Worm (Caenorhabditis elegans) whole organism, midembryonic: ENCODE data around the gene T19D7.7.

ENCODE experiments used
- T22C8.4 ChIP-seq: fragments of 200-800 bp; sonication (Bioruptor generic); IDR thresholded peaks from 2 replicates; pipeline ENCODE4 v1.3.6; 2022; ENCODE audit warnings: missing genetic modification characterization, missing compliant biosample characterization
- cog-1 ChIP-seq: sonication (generic microtip); optimal IDR thresholded peaks from 2 replicates; lab custom pipeline; 2016; ENCODE audit warnings: missing genetic modification characterization, missing compliant biosample characterization
- flt-1 ChIP-seq: fragments of 200-800 bp; sonication (Bioruptor generic); IDR thresholded peaks from 2 replicates; pipeline ENCODE4 v1.3.6; 2022; ENCODE audit warnings: missing genetic modification characterization, missing compliant biosample characterization
- klf-2 ChIP-seq: fragments of 200-800 bp; sonication (Bioruptor generic); conservative IDR thresholded peaks from 2 replicates; pipeline ENCODE4 v1.3.6; 2022; ENCODE audit warnings: missing genetic modification reagents, missing genetic modification characterization, missing compliant biosample characterization
- med-1 ChIP-seq: sonication (generic microtip); optimal IDR thresholded peaks from 2 replicates; lab custom pipeline; 2017; ENCODE audit warnings: missing genetic modification characterization, mild to moderate bottlenecking, missing compliant biosample characterization, antibody characterized with exemption, missing genetic modification reagents; ENCODE audit not compliant: insufficient read depth
- ref-1 ChIP-seq: fragments of 200-800 bp; sonication (Bioruptor generic); conservative IDR thresholded peaks from 2 replicates; pipeline ENCODE4 v1.3.6; 2022; ENCODE audit warnings: missing genetic modification reagents, missing genetic modification characterization, missing compliant biosample characterization
- tab-1 ChIP-seq: fragments of 200-800 bp; sonication (Bioruptor generic); IDR thresholded peaks from 2 replicates; pipeline ENCODE4 v1.3.6; 2022; ENCODE audit warnings: missing genetic modification characterization, missing compliant biosample characterization
- ztf-23 ChIP-seq: fragments of 200-800 bp; sonication (Bioruptor generic); IDR thresholded peaks from 2 replicates; pipeline ENCODE4 v1.3.6; 2022; ENCODE audit warnings: missing genetic modification reagents, missing genetic modification characterization, missing compliant biosample characterization
- ztf-29 ChIP-seq: fragments of 200-800 bp; sonication (Bioruptor generic); IDR thresholded peaks from 2 replicates; pipeline ENCODE4 v1.3.6; 2022; ENCODE audit warnings: missing genetic modification reagents, missing genetic modification characterization, missing compliant biosample characterization

T19D7.7 gene

DNA sequence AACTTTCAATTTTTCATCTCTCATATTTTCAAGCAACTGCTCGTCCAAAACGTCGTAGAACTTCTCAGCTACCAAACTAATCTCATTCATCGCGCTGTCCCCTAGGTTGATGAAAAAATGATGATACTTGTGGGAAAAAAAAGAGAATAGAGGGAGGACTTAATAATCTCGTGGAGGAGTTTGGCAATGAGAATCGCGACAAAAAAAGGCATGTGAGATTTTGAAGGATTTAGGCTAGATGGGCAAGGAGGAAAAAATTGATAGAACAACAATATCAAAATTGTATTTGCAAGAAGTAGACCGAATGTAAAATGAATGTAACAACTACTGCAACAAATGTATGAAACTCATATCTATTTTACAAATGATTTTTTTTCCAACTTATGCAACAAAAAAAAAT is 1.9 kb upstream of the T19D7.7 start, which contains the start of gene Y9C12A.1:
Gene Y9C12A.1, minus strand, starts transcription at position 101 of the 400 bp plus-strand sequence.
- TF ChIP-seq med-1 (GFP tag; lab: Kevin White, UChicago): no peak

DNA sequence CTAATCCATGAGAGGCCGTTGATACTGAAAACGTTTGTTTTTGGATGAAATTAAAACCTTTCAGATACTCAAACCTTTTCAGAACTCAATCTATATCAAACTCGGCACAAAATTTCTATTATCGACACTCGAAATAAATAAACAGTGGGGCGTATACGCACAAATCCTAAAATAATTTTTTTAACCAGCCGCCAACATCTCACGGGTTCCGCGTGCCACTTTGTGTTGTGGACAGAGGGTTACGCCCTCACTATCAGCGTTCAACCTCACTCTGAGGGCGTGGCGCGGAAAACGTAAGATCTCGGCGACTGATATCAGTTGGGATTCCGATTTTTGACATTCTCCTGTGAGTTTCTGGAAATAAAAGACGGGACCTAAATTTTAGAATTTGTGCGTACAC is 593 bp upstream of the T19D7.7 start:
- TF ChIP-seq ref-1 (GFP tag; lab: Robert Waterston, UW) (no peak), flt-1 (no peak), T22C8.4 (no peak), klf-2 (GFP tag; lab: Robert Waterston, UW) (no peak), ztf-23 (GFP tag; lab: Robert Waterston, UW) (no peak), cog-1 (tag; lab: Kevin White, UChicago) (no peak), ztf-29 (no peak), tab-1 (no peak), med-1 (GFP tag; lab: Kevin White, UChicago) (no peak)

DNA sequence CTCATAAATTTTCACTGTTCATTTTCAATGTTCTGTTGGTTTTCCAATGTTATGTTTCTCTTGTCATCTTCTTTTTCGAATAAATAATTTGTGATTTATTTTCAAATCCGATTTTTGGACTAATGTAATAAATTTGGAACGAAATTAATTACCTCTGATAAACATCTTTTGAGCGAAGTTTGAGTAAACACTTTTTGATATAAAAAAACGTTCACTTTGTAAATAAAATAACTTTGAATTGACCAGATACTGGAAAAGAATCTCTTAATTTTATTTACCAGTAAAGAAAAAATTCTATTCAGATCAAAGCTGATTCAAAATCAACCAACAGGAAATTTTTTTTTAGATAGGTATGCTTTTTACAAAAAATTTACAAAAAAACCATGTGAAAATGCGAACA is 9.0 kb downstream of the T19D7.7 start, which contains the start of gene lgc-32:
Gene lgc-32, plus strand, starts transcription at position 301 of the 400 bp plus-strand sequence.
- TF ChIP-seq ztf-23 (GFP tag; lab: Robert Waterston, UW) (no peak), klf-2 (GFP tag; lab: Robert Waterston, UW) (no peak), tab-1 (no peak), flt-1 (no peak), ztf-29 (no peak), ref-1 (GFP tag; lab: Robert Waterston, UW) (no peak), cog-1 (tag; lab: Kevin White, UChicago) (no peak), med-1 (GFP tag; lab: Kevin White, UChicago) (no peak), T22C8.4 (no peak)

DNA sequence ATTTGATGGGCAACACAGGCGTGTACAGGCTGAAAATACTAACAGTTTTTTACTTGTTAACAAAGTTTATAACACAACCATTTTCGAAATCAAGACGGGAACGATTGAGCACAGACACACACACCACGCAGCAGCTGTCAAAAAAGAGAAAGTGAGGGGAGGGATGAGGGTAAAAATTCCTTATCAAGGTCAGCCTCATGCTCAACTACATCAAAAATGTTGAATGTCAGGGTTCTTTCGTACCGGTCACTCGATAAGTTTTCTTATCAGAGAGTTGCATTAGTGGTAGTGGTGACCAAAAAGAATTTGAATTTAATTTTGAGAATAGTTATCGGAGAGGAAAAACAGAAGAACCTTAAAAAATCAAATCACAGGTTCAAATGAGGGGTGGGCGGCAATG is 10.2 kb downstream of the T19D7.7 start, which contains the start of gene T19D7.6:
Gene T19D7.6, minus strand, starts transcription at position 198 of the 400 bp plus-strand sequence.
- TF ChIP-seq ref-1 (GFP tag; lab: Robert Waterston, UW) (no peak), T22C8.4 (no peak), klf-2 (GFP tag; lab: Robert Waterston, UW) (no peak), ztf-29 (no peak), flt-1 (no peak), med-1 (GFP tag; lab: Kevin White, UChicago) (no peak), tab-1 (no peak), cog-1 (tag; lab: Kevin White, UChicago) (no peak), ztf-23 (GFP tag; lab: Robert Waterston, UW) (no peak)

DNA sequence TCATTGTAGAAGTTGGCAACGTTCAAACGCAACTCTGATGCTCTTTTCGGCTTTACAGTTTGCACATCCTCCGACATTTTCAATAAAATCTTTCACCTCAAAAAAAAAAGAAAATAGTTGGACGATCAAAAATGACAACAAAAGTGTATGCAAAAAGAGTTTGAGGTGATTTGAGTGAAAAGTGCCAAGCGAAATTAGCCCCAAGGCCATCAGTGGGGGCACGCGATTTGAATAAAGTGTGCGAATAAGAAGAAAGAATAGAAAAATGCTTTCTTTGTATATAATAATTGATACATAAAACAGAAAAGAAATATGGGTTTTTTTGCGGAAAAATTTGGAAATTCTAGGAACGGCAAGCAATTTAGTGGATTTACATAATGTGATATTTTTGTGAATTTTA is 14.7 kb downstream of the T19D7.7 start, which contains the start of gene T19D7.5:
Gene T19D7.5, minus strand, starts transcription at position 101 of the 400 bp plus-strand sequence.
- no peak for TF ChIP-seq ztf-29
- TF ChIP-seq klf-2 (GFP tag; lab: Robert Waterston, UW): no peak
- TF ChIP-seq ztf-23 (GFP tag; lab: Robert Waterston, UW): no peak
- TF ChIP-seq med-1 (GFP tag; lab: Kevin White, UChicago): no peak
- no peak for TF ChIP-seq flt-1
- TF ChIP-seq tab-1: no peak
- TF ChIP-seq ref-1 (GFP tag; lab: Robert Waterston, UW): no peak

DNA sequence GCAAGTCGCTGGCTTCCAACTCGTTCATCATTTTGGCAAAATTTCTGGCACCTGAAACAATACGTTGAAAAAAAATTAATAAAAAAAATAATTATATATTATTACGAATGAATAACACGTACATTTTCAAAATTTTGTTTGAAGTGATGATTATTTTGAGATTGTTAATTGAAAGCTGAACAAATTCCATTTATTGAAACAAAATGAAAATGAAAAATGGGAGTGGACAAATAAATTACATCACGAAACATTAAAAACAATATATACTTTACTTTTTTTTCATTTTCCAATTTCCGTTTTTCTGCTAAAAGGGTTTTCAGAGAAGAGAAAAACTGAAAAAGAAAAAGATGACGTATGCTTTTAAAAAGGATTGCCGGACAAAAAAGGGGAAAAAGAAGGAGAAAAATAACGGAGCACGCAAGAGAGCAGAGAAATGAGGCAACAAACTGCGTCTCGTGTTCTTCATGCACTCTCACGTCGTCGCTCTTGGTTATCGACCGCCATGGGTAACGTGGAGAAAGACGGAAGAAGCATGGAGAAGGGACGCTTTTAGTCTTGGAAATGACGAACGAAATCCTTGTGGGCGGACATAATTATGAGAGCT is 19.0 kb downstream of the T19D7.7 start, which contains the start of gene rund-1:
Gene rund-1, minus strand, starts transcription at position 51 of the 604 bp plus-strand sequence.
- TF ChIP-seq ref-1 (GFP tag; lab: Robert Waterston, UW) (no peak), flt-1 (no peak), cog-1 (tag; lab: Kevin White, UChicago) (no peak), klf-2 (GFP tag; lab: Robert Waterston, UW) (no peak), med-1 (GFP tag; lab: Kevin White, UChicago) (no peak), ztf-23 (GFP tag; lab: Robert Waterston, UW) (no peak), tab-1 (no peak), ztf-29 (no peak), T22C8.4 (no peak)

DNA sequence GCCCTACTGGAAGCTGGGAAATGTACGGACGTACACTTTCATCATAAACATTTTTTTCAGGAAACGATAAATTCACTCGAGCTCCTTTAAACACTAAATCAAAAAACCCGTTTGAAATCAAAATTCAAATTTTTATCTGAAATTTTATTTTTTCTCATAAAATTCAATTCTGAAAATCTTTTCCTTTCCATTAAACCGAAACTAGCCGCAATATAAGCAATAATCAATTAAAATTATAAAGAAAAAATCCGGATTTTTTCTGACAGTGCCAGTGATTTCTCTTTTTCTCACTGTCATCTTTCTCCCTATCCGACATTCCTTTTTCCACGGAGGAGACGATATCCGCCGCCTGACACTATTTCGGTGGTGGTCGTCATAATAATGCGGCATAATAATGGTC is 24.9 kb downstream of the T19D7.7 start, which contains the start of gene lpr-7:
Gene lpr-7, plus strand, starts transcription at position 301 of the 400 bp plus-strand sequence.
- TF ChIP-seq T22C8.4: no peak

DNA sequence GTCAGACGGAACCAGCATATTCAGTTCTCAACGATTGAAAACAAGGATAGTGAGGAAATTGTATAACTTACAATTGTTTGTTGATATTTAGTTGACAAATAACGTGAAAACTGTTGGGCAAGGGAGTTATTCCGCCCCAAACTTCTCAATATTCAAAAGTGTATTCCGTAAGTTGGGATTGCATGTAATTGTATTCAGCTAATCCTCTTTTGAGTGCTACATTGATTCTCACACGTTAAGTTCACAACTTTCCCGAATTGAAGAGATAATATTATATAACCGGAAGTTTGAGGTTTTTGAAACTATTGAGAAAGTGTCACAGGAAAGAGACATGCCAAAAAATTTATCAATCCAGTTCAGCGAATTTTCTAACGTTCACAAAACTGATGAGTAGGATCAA is 26.0 kb downstream of the T19D7.7 start, which contains the start of gene ifc-2:
Gene ifc-2, minus strand, starts transcription at position 101 of the 400 bp plus-strand sequence.
- TF ChIP-seq ztf-29 (no peak), ref-1 (GFP tag; lab: Robert Waterston, UW) (no peak), tab-1 (no peak), flt-1 (no peak), cog-1 (tag; lab: Kevin White, UChicago) (no peak), klf-2 (GFP tag; lab: Robert Waterston, UW) (no peak), T22C8.4 (no peak), med-1 (GFP tag; lab: Kevin White, UChicago) (no peak), ztf-23 (GFP tag; lab: Robert Waterston, UW) (no peak)

DNA sequence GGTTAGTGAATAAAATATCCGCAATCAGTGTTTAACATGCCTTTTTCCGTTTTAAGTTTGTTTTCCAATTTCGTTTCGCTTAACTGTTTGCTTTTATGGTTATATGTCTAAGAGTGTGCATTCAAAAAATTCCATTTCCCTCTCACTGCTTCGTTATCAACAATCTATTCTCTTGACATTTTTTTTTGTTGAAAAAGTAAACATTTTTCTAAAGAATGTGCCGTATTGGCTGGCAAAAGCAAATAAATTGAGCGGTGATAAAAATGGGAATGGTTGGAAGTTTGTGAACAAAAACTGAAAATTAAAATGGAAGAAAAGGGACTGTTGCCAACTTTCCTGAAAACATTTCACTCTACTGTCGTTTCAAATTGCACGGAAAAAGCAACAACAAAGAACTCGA is 29.2 kb downstream of the T19D7.7 start:
- TF ChIP-seq ztf-29 (no peak), T22C8.4 (no peak)

DNA sequence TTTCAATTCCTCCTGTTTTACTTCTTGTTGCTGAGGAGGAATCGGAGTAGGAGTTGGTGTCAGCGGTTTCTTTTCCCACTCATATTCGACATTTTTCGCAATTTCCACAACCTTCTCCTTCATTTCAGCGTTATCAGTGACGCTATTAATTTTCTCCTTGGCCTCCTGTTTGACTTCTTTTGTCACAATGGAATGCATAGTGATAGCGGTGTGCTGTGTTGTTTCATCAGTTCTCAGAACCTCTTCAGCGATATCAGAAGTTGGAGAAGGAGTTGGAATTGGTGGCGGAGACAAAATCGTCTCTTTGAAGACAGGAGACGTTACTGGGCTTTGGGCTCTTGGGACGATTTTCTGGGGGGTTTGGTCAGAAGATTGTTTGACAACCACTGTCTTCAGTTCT is 34.3 kb downstream of the T19D7.7 start:
- no peak for TF ChIP-seq med-1 (GFP tag; lab: Kevin White, UChicago)
- no peak for TF ChIP-seq cog-1 (tag; lab: Kevin White, UChicago)
- TF ChIP-seq klf-2 (GFP tag; lab: Robert Waterston, UW): no peak
- TF ChIP-seq ztf-29: no peak

DNA sequence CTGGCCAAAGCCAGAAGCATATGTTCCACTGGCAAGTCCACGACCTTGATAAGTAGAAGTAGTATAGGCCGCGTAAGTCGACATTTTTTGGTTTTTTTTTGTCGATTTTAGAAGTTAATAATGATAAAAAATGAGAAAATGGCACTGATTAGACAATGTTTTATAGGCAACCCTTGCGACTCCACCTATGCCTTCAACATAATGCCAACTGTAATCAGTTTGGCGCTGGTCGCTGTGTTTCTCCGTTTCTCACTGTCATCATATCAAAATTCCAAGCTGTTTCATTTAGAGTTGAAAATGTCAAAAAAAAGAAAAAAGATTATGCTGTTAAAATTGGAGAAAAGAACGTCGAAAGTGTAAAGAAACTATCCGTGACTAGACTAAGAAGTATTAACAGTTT is 35.2 kb downstream of the T19D7.7 start:
- TF ChIP-seq cog-1 (tag; lab: Kevin White, UChicago): no peak
- no peak for TF ChIP-seq ztf-23 (GFP tag; lab: Robert Waterston, UW)
- no peak for TF ChIP-seq ztf-29
- TF ChIP-seq klf-2 (GFP tag; lab: Robert Waterston, UW): no peak
- TF ChIP-seq med-1 (GFP tag; lab: Kevin White, UChicago): no peak
- TF ChIP-seq ref-1 (GFP tag; lab: Robert Waterston, UW): no peak
- TF ChIP-seq tab-1: no peak
- no peak for TF ChIP-seq T22C8.4
- TF ChIP-seq flt-1: no peak
